Fruit fly (Drosophila melanogaster) whole organism, embryonic: Measurements from ENCODE around the gene CG9328.

ENCODE experiments used
- Abd-B ChIP-seq: fragments of 200-800 bp; sonication (Bioruptor generic); optimal IDR thresholded peaks from 2 replicates; lab custom pipeline; 2018; ENCODE audit warnings: missing biosample characterization, mild to moderate bottlenecking, missing genetic modification characterization, moderate library complexity
- BEAF-32 ChIP-seq: fragments of 200-800 bp; sonication (Bioruptor generic); optimal IDR thresholded peaks from 3 replicates; lab custom pipeline; 2017; ENCODE audit warnings: missing biosample characterization, missing genetic modification characterization, mild to moderate bottlenecking, moderate library complexity, missing genetic modification reagents
- Bgb ChIP-seq: fragments of 200-800 bp; sonication (Bioruptor generic); IDR thresholded peaks from 2 replicates; pipeline ENCODE4 v1.3.6; 2022; ENCODE audit warnings: missing biosample characterization, missing genetic modification characterization; ENCODE audit not compliant: partially characterized antibody
- CG12744 ChIP-seq: fragments of 200-800 bp; sonication (Bioruptor generic); optimal IDR thresholded peaks from 2 replicates; lab custom pipeline; 2016; ENCODE audit warnings: missing biosample characterization, missing genetic modification characterization
- CG13287 ChIP-seq: fragments of 200-800 bp; sonication (Bioruptor generic); IDR thresholded peaks from 2 replicates; pipeline ENCODE4 v1.3.6; 2022; ENCODE audit warnings: missing biosample characterization, missing genetic modification characterization; ENCODE audit not compliant: partially characterized antibody
- CG15073 ChIP-seq: fragments of 200-800 bp; sonication (Bioruptor generic); optimal IDR thresholded peaks from 2 replicates; lab custom pipeline; 2016; ENCODE audit warnings: missing biosample characterization, missing genetic modification characterization
- CG16813 ChIP-seq: fragments of 200-800 bp; sonication (Bioruptor generic); IDR thresholded peaks from 3 replicates; pipeline ENCODE4 v1.3.6; 2022; ENCODE audit warnings: missing biosample characterization, missing genetic modification characterization; ENCODE audit not compliant: partially characterized antibody
- CG1832 ChIP-seq: fragments of 200-800 bp; sonication (Bioruptor generic); optimal IDR thresholded peaks from 2 replicates; lab custom pipeline; 2017; ENCODE audit warnings: missing biosample characterization, mild to moderate bottlenecking, missing genetic modification characterization, inconsistent platforms
- CG18599 ChIP-seq: fragments of 200-800 bp; sonication (Bioruptor generic); optimal IDR thresholded peaks from 3 replicates; lab custom pipeline; 2017; ENCODE audit warnings: missing biosample characterization, missing genetic modification characterization, mild to moderate bottlenecking, moderate library complexity, missing genetic modification reagents
- CG2678 ChIP-seq: fragments of 200-800 bp; sonication (Bioruptor generic); optimal IDR thresholded peaks from 3 replicates; lab custom pipeline; 2019; ENCODE audit warnings: missing biosample characterization, mild to moderate bottlenecking, missing genetic modification characterization, moderate library complexity
- CG31388 ChIP-seq: fragments of 200-800 bp; sonication (Bioruptor generic); optimal IDR thresholded peaks from 2 replicates; lab custom pipeline; 2016; ENCODE audit warnings: missing biosample characterization, missing genetic modification characterization
- CG34224 ChIP-seq: fragments of 200-800 bp; sonication (Bioruptor generic); IDR thresholded peaks from 3 replicates; pipeline ENCODE4 v1.3.6; 2022; ENCODE audit warnings: missing biosample characterization, missing genetic modification characterization; ENCODE audit not compliant: partially characterized antibody
- CG6791 ChIP-seq: fragments of 200-800 bp; sonication (Bioruptor generic); IDR thresholded peaks from 3 replicates; pipeline ENCODE4 v1.3.6; 2022; ENCODE audit warnings: missing biosample characterization, missing genetic modification characterization; ENCODE audit not compliant: partially characterized antibody
- CG7786 ChIP-seq: fragments of 200-800 bp; sonication (Bioruptor generic); optimal IDR thresholded peaks from 2 replicates; lab custom pipeline; 2016; ENCODE audit warnings: missing biosample characterization, missing genetic modification characterization
- CG8281 ChIP-seq: fragments of 200-800 bp; sonication (Bioruptor generic); optimal IDR thresholded peaks from 2 replicates; lab custom pipeline; 2018; ENCODE audit warnings: missing biosample characterization, mild to moderate bottlenecking, missing genetic modification characterization, moderate library complexity
- CTCF ChIP-seq: fragments of 200-800 bp; sonication (Bioruptor generic); optimal IDR thresholded peaks from 2 replicates; lab custom pipeline; 2017; ENCODE audit warnings: missing biosample characterization, mild to moderate bottlenecking, missing genetic modification characterization, moderate library complexity
- Dref ChIP-seq: fragments of 200-800 bp; sonication (Bioruptor generic); IDR thresholded peaks from 2 replicates; pipeline ENCODE4 v1.3.6; 2022; ENCODE audit warnings: missing biosample characterization, missing genetic modification characterization
- E2f2 ChIP-seq: fragments of 200-800 bp; sonication (Bioruptor generic); IDR thresholded peaks from 2 replicates; pipeline ENCODE4 v1.3.6; 2022; ENCODE audit warnings: missing biosample characterization, missing genetic modification characterization
- Fer2 ChIP-seq: fragments of 200-800 bp; sonication (Bioruptor generic); optimal IDR thresholded peaks from 2 replicates; lab custom pipeline; 2018; ENCODE audit warnings: missing biosample characterization, mild to moderate bottlenecking, missing genetic modification characterization, moderate library complexity
- Gug ChIP-seq: fragments of 200-800 bp; sonication (Bioruptor generic); IDR thresholded peaks from 4 replicates; pipeline ENCODE4 v1.3.6; 2022; ENCODE audit warnings: missing biosample characterization, missing genetic modification characterization
- HLH54F ChIP-seq: fragments of 200-800 bp; sonication (Bioruptor generic); optimal IDR thresholded peaks from 3 replicates; lab custom pipeline; 2016; ENCODE audit warnings: missing biosample characterization, missing genetic modification characterization
- Hr3 ChIP-seq: fragments of 200-800 bp; sonication (Bioruptor generic); optimal IDR thresholded peaks from 3 replicates; lab custom pipeline; 2016; ENCODE audit warnings: missing biosample characterization, missing genetic modification characterization
- Lim3 ChIP-seq: fragments of 200-800 bp; sonication (Bioruptor generic); IDR thresholded peaks from 2 replicates; pipeline ENCODE4 v1.3.6; 2022; ENCODE audit warnings: missing biosample characterization, missing genetic modification characterization
- MTF-1 ChIP-seq: fragments of 200-800 bp; sonication (Bioruptor generic); optimal IDR thresholded peaks from 2 replicates; lab custom pipeline; 2018; ENCODE audit warnings: missing biosample characterization, mild to moderate bottlenecking, missing genetic modification characterization, borderline replicate concordance
- Mad ChIP-seq: fragments of 200-800 bp; sonication (Bioruptor generic); optimal IDR thresholded peaks from 2 replicates; lab custom pipeline; 2016; ENCODE audit warnings: missing biosample characterization, missing genetic modification characterization
- NC2β ChIP-seq: fragments of 200-800 bp; sonication (Bioruptor generic); optimal IDR thresholded peaks from 2 replicates; lab custom pipeline; 2016; ENCODE audit warnings: missing biosample characterization, missing genetic modification characterization
- Nf-YB ChIP-seq: fragments of 200-800 bp; sonication (Bioruptor generic); optimal IDR thresholded peaks from 3 replicates; lab custom pipeline; 2019; ENCODE audit warnings: missing biosample characterization, mild to moderate bottlenecking, missing genetic modification characterization, moderate library complexity
- Tbp ChIP-seq: fragments of >200 bp; optimal IDR thresholded peaks from 2 replicates; lab custom pipeline; 2018; ENCODE audit warnings: missing biosample characterization, missing genetic modification characterization
- al ChIP-seq: fragments of 200-800 bp; sonication (Bioruptor generic); IDR thresholded peaks from 2 replicates; pipeline ENCODE4 v1.3.6; 2022; ENCODE audit warnings: missing biosample characterization, missing genetic modification characterization
- ash1 ChIP-seq: fragments of 200-800 bp; sonication (Bioruptor generic); optimal IDR thresholded peaks from 2 replicates; lab custom pipeline; 2018; ENCODE audit warnings: missing biosample characterization, mild to moderate bottlenecking, missing genetic modification characterization
- ato ChIP-seq: fragments of 200-800 bp; sonication (Bioruptor generic); IDR thresholded peaks from 2 replicates; pipeline ENCODE4 v1.3.6; 2022; ENCODE audit warnings: missing biosample characterization, missing genetic modification characterization; ENCODE audit not compliant: partially characterized antibody
- bab2 ChIP-seq: fragments of 200-800 bp; sonication (Bioruptor generic); optimal IDR thresholded peaks from 2 replicates; lab custom pipeline; 2016; ENCODE audit warnings: missing biosample characterization, missing genetic modification characterization
- bcd ChIP-seq: fragments of 200-800 bp; sonication (Bioruptor generic); optimal IDR thresholded peaks from 2 replicates; lab custom pipeline; 2017; ENCODE audit warnings: missing biosample characterization, mild to moderate bottlenecking, missing genetic modification characterization
- bowl ChIP-seq: fragments of 200-800 bp; sonication (Bioruptor generic); IDR thresholded peaks from 2 replicates; pipeline ENCODE4 v1.3.6; 2022; ENCODE audit warnings: missing biosample characterization, missing genetic modification characterization
- btn ChIP-seq: fragments of 200-800 bp; sonication (Bioruptor generic); optimal IDR thresholded peaks from 2 replicates; lab custom pipeline; 2016; ENCODE audit warnings: missing biosample characterization, missing genetic modification characterization
- fd96Cb ChIP-seq: fragments of 200-800 bp; sonication (Bioruptor generic); optimal IDR thresholded peaks from 2 replicates; lab custom pipeline; 2018; ENCODE audit warnings: missing biosample characterization, mild to moderate bottlenecking, missing genetic modification characterization, moderate library complexity
- gce ChIP-seq: fragments of 200-800 bp; sonication (Bioruptor generic); IDR thresholded peaks from 3 replicates; pipeline ENCODE4 v1.3.6; 2022; ENCODE audit warnings: missing biosample characterization, missing genetic modification characterization
- grau ChIP-seq: fragments of 200-800 bp; optimal IDR thresholded peaks from 3 replicates; lab custom pipeline; 2019; ENCODE audit warnings: missing biosample characterization, mild to moderate bottlenecking, missing genetic modification characterization, moderate library complexity
- gsb-n ChIP-seq: fragments of 200-800 bp; sonication (Bioruptor generic); optimal IDR thresholded peaks from 3 replicates; lab custom pipeline; 2018; ENCODE audit warnings: missing biosample characterization, mild to moderate bottlenecking, missing genetic modification characterization
- mam ChIP-seq: fragments of 200-800 bp; sonication (Bioruptor generic); optimal IDR thresholded peaks from 3 replicates; lab custom pipeline; 2016; ENCODE audit warnings: missing biosample characterization, missing genetic modification characterization
- pho ChIP-seq: fragments of 200-800 bp; sonication (Bioruptor generic); optimal IDR thresholded peaks from 2 replicates; lab custom pipeline; 2016; ENCODE audit warnings: missing biosample characterization, missing genetic modification characterization
- ranshi ChIP-seq: fragments of 200-800 bp; sonication (Bioruptor generic); IDR thresholded peaks from 2 replicates; pipeline ENCODE4 v1.3.6; 2022; ENCODE audit warnings: missing biosample characterization, missing genetic modification characterization
- sd ChIP-seq: fragments of 200-800 bp; sonication (Bioruptor generic); optimal IDR thresholded peaks from 3 replicates; lab custom pipeline; 2018; ENCODE audit warnings: missing biosample characterization, mild to moderate bottlenecking, missing genetic modification characterization, moderate library complexity
- sens-2 ChIP-seq: fragments of 200-800 bp; sonication (Bioruptor generic); IDR thresholded peaks from 2 replicates; pipeline ENCODE4 v1.3.6; 2022; ENCODE audit warnings: missing biosample characterization, missing genetic modification characterization
- tll ChIP-seq, 2 experiments: fragments of 200-800 bp in 1 of 2; fragments of >200 bp in 1 of 2; sonication (Bioruptor generic) in 1 of 2; optimal IDR thresholded peaks; 2 replicates each; lab custom pipeline; 2017 to 2019; ENCODE audit warnings: missing biosample characterization in 2 of 2, missing genetic modification characterization in 2 of 2, mild to moderate bottlenecking in 1 of 2, moderate library complexity in 1 of 2
- tup ChIP-seq: fragments of 200-800 bp; sonication (Bioruptor generic); optimal IDR thresholded peaks from 2 replicates; lab custom pipeline; 2016; ENCODE audit warnings: missing biosample characterization, mild to moderate bottlenecking, missing genetic modification characterization, moderate library complexity
- zfh2 ChIP-seq: fragments of 200-800 bp; sonication (Bioruptor generic); optimal IDR thresholded peaks from 2 replicates; lab custom pipeline; 2016; ENCODE audit warnings: missing biosample characterization, missing genetic modification characterization

CG9328 gene

dm6 chr2L:20758847-20759465 lies 38.6 kb upstream of the CG9328 start (continued):
- TF ChIP-seq Tbp (GFP tag; lab: Kevin White, UChicago) (no peak), CG31388 (GFP tag; lab: Kevin White, UChicago) (no peak), gce (GFP tag; lab: Robert Waterston, UW) (no peak), sd (tag; lab: Kevin White, UChicago) (no peak), Gug (GFP tag; lab: Robert Waterston, UW) (peak; percentile 58; the same call in 3 of the 4 replicates), E2f2 (peak; percentile 54), Hr3 (GFP tag; lab: Kevin White, UChicago) (peak; percentile 30), NC2β (GFP tag; lab: Kevin White, UChicago) (no peak), CG12744 (GFP tag; lab: Kevin White, UChicago) (no peak), CG13287 (GFP tag; lab: Robert Waterston, UW) (no peak), Nf-YB (GFP tag; lab: Kevin White, UChicago) (peak; percentile 5), CG7786 (GFP tag; lab: Kevin White, UChicago) (no peak), tll (GFP tag; optimal IDR thresholded peaks at IDR 0.05; lab: Kevin White, UChicago) (no peak), mam (GFP tag; lab: Kevin White, UChicago) (peak; percentile 70)
- TF ChIP-seq, all 482 proteins: peak for 294

- TF ChIP-seq pho (GFP tag; lab: Kevin White, UChicago) (peak; percentile 23), CG34224 (no peak), Mad (GFP tag; lab: Kevin White, UChicago) (no peak), zfh2 (GFP tag; lab: Kevin White, UChicago) (peak; percentile 14), CG6791 (GFP tag; lab: Robert Waterston, UW) (no peak), HLH54F (GFP tag; lab: Kevin White, UChicago) (no peak), bowl (no peak), fd96Cb (tag; lab: Kevin White, UChicago) (peak; percentile 45), CG2678 (tag; lab: Kevin White, UChicago) (peak; percentile 76), CTCF (GFP tag; lab: Kevin White, UChicago) (no peak), CG18599 (GFP tag; lab: Kevin White, UChicago) (peak; percentile 50), Nf-YB (GFP tag; lab: Kevin White, UChicago) (peak; percentile 27), bcd (GFP tag; lab: Kevin White, UChicago) (peak; percentile 15), Fer2 (tag; lab: Kevin White, UChicago) (no peak), bab2 (GFP tag; lab: Kevin White, UChicago) (no peak), BEAF-32 (no peak), Abd-B (peak; percentile 34), CG16813 (GFP tag; lab: Robert Waterston, UW) (no peak), btn (GFP tag; lab: Kevin White, UChicago) (no peak), ash1 (GFP tag; lab: Kevin White, UChicago) (no peak), CG8281 (tag; lab: Kevin White, UChicago) (no peak), Dref (GFP tag; lab: Robert Waterston, UW) (no peak), al (0 out of 2 replicates have a peak, but pooled peaks have one; percentile 23), MTF-1 (GFP tag; lab: Kevin White, UChicago) (no peak), tup (GFP tag; lab: Kevin White, UChicago) (no peak), CG1832 (GFP tag; lab: Kevin White, UChicago) (no peak), gsb-n (peak; percentile 2), ato (GFP tag; lab: Robert Waterston, UW) (no peak), tll (GFP tag; optimal IDR thresholded peaks at IDR 0.05; lab: Kevin White, UChicago) (no peak), Lim3 (GFP tag; lab: Robert Waterston, UW) (no peak), grau (peak; percentile 69), sens-2 (GFP tag; lab: Robert Waterston, UW) (no peak), ranshi (no peak; the same call in 1 of the 2 replicates), CG15073 (GFP tag; lab: Kevin White, UChicago) (no peak), Bgb (GFP tag; lab: Robert Waterston, UW) (no peak)
These were observed 37.6 kb upstream of the CG9328 start for dm6 chr2L:20759809-20760485.
